Worm (Caenorhabditis elegans) whole organism, L2 larva: ENCODE results near the gene C17G1.5.

Source experiments
- F13H6.1 ChIP-seq: sonication (generic microtip); optimal IDR thresholded peaks from 2 replicates; lab custom pipeline; 2016; ENCODE audit warnings: missing genetic modification characterization, missing compliant biosample characterization
- elt-3 ChIP-seq: sonication (generic microtip); optimal IDR thresholded peaks from 2 replicates; lab custom pipeline; 2017; ENCODE audit warnings: missing biosample characterization, missing genetic modification characterization
- peb-1 ChIP-seq: fragments of 150-350 bp; optimal IDR thresholded peaks from 2 replicates; lab custom pipeline; 2014; ENCODE audit warnings: missing biosample characterization, missing genetic modification characterization
- unc-62 ChIP-seq: fragments of 150-350 bp; optimal IDR thresholded peaks from 2 replicates; lab custom pipeline; 2014; ENCODE audit warnings: missing biosample characterization, missing genetic modification reagents, missing genetic modification characterization
- zag-1 ChIP-seq: fragments of 150-350 bp; optimal IDR thresholded peaks from 2 replicates; lab custom pipeline; 2014; ENCODE audit warnings: missing biosample characterization, missing genetic modification characterization
- ztf-11 ChIP-seq: sonication (generic microtip); optimal IDR thresholded peaks from 2 replicates; lab custom pipeline; 2017; ENCODE audit warnings: missing biosample characterization, missing genetic modification characterization

DNA sequence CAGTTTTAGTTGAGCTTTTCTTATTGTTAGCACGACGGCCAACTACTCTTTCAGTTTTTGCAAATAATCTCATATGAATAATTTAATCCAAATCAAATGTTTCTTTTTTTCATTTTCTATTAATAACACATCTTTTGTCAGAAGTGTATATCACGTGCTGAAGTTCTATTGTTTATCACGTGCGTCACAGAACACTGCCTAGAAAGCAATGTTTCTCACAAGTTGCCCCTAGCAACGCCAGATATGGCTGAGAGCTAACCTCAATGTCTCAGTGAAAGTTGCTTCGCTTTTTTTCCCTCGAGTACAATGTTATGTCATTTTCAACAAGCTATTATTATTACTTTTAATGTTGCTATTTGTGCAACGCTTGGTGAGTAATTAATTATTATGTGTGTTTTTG, 10.6 kb upstream of the C17G1.5 start:
- no peak for TF ChIP-seq peb-1 (tag; lab: Kevin White, UChicago)
- no peak for TF ChIP-seq ztf-11
- TF ChIP-seq elt-3, result no peak
- no peak for TF ChIP-seq unc-62 (GFP tag; lab: Kevin White, UChicago)
- TF ChIP-seq F13H6.1, result no peak
- no peak for TF ChIP-seq zag-1 (tag; lab: Kevin White, UChicago)
